Fruit fly (Drosophila melanogaster) whole organism, prepupa: ENCODE data around the gene CG18788.

Experiments
- CG10631 ChIP-seq: fragments of 200-800 bp; sonication (Bioruptor generic); optimal IDR thresholded peaks from 2 replicates; lab custom pipeline; 2016; ENCODE audit warnings: missing biosample characterization, missing genetic modification characterization
- CG10669 ChIP-seq: fragments of 200-800 bp; sonication (Bioruptor generic); optimal IDR thresholded peaks from 3 replicates; lab custom pipeline; 2018; ENCODE audit warnings: missing biosample characterization, mild to moderate bottlenecking, missing genetic modification characterization, moderate library complexity
- CG11294 ChIP-seq: fragments of 200-800 bp; sonication (Bioruptor generic); IDR thresholded peaks from 2 replicates; pipeline ENCODE4 v1.3.6; 2022; ENCODE audit warnings: missing biosample characterization, missing genetic modification characterization
- CG11902 ChIP-seq: fragments of 200-800 bp; sonication (Bioruptor generic); optimal IDR thresholded peaks from 3 replicates; lab custom pipeline; 2016; ENCODE audit warnings: missing biosample characterization, missing genetic modification characterization
- CG16779 ChIP-seq: fragments of 200-800 bp; sonication (Bioruptor generic); optimal IDR thresholded peaks from 3 replicates; lab custom pipeline; 2017; ENCODE audit warnings: missing biosample characterization, mild to moderate bottlenecking, missing genetic modification characterization
- CG3032 ChIP-seq: fragments of 200-800 bp; optimal IDR thresholded peaks from 2 replicates; lab custom pipeline; 2019; ENCODE audit warnings: missing biosample characterization, mild to moderate bottlenecking, missing genetic modification characterization, moderate library complexity
- CG31627 ChIP-seq: fragments of 200-800 bp; sonication (Bioruptor generic); optimal IDR thresholded peaks from 3 replicates; lab custom pipeline; 2016; ENCODE audit warnings: missing biosample characterization, missing genetic modification characterization
- CG32006 ChIP-seq: fragments of 200-800 bp; sonication (Bioruptor generic); optimal IDR thresholded peaks from 3 replicates; lab custom pipeline; 2017; ENCODE audit warnings: missing biosample characterization, mild to moderate bottlenecking, missing genetic modification characterization
- CG34406 ChIP-seq: fragments of 200-800 bp; sonication (Bioruptor generic); optimal IDR thresholded peaks from 3 replicates; lab custom pipeline; 2016; ENCODE audit warnings: missing biosample characterization, missing genetic modification characterization
- CG4318 ChIP-seq: fragments of 200-800 bp; sonication (Bioruptor generic); optimal IDR thresholded peaks from 3 replicates; lab custom pipeline; 2017; ENCODE audit warnings: missing biosample characterization, mild to moderate bottlenecking, missing genetic modification characterization
- CG6163 ChIP-seq: fragments of 200-800 bp; sonication (Bioruptor generic); IDR thresholded peaks from 3 replicates; pipeline ENCODE4 v1.3.6; 2022; ENCODE audit warnings: missing biosample characterization, missing genetic modification characterization
- CG6792 ChIP-seq: fragments of 200-800 bp; sonication (Bioruptor generic); optimal IDR thresholded peaks from 3 replicates; lab custom pipeline; 2016; ENCODE audit warnings: missing biosample characterization, missing genetic modification characterization
- CG6808 ChIP-seq: fragments of 200-800 bp; sonication (Bioruptor generic); optimal IDR thresholded peaks from 3 replicates; lab custom pipeline; 2017; ENCODE audit warnings: missing biosample characterization, missing genetic modification characterization, mild to moderate bottlenecking, moderate library complexity, missing genetic modification reagents
- CG7368 ChIP-seq: fragments of 200-800 bp; sonication (Bioruptor generic); optimal IDR thresholded peaks from 3 replicates; lab custom pipeline; 2016; ENCODE audit warnings: missing biosample characterization, missing genetic modification characterization
- CG8632 ChIP-seq: fragments of 200-800 bp; sonication (Bioruptor generic); optimal IDR thresholded peaks from 3 replicates; lab custom pipeline; 2016; ENCODE audit warnings: missing biosample characterization, missing genetic modification characterization
- CG9139 ChIP-seq: fragments of 200-800 bp; sonication (Bioruptor generic); optimal IDR thresholded peaks from 3 replicates; lab custom pipeline; 2017; ENCODE audit warnings: missing biosample characterization, mild to moderate bottlenecking, missing genetic modification characterization
- Eip75B ChIP-seq: fragments of 200-800 bp; sonication (Bioruptor generic); optimal IDR thresholded peaks from 3 replicates; lab custom pipeline; 2016; ENCODE audit warnings: missing biosample characterization, missing genetic modification characterization
- Eip78C ChIP-seq: fragments of 200-800 bp; sonication (Bioruptor generic); peaks from one replicate; lab custom pipeline; 2016; ENCODE audit warnings: missing biosample characterization, missing genetic modification characterization
- Ets21C ChIP-seq: fragments of 200-800 bp; sonication (Bioruptor generic); optimal IDR thresholded peaks from 3 replicates; lab custom pipeline; 2016; ENCODE audit warnings: missing biosample characterization, missing genetic modification characterization
- Gug ChIP-seq: fragments of 200-800 bp; sonication (Bioruptor generic); IDR thresholded peaks from 2 replicates; pipeline ENCODE4 v1.3.6; 2022; ENCODE audit warnings: missing biosample characterization, missing genetic modification characterization
- Hr39 ChIP-seq: fragments of 200-800 bp; sonication (Bioruptor generic); optimal IDR thresholded peaks from 2 replicates; lab custom pipeline; 2016; ENCODE audit warnings: missing biosample characterization, missing genetic modification characterization
- Lpt ChIP-seq: fragments of 200-800 bp; sonication (Bioruptor generic); optimal IDR thresholded peaks from 3 replicates; lab custom pipeline; 2016; ENCODE audit warnings: missing biosample characterization, missing genetic modification characterization
- Met ChIP-seq: fragments of 200-800 bp; sonication (Bioruptor generic); optimal IDR thresholded peaks from 3 replicates; lab custom pipeline; 2016; ENCODE audit warnings: missing biosample characterization, missing genetic modification characterization
- Smox ChIP-seq: fragments of 200-800 bp; sonication (Bioruptor generic); optimal IDR thresholded peaks from 3 replicates; lab custom pipeline; 2016; ENCODE audit warnings: missing biosample characterization, missing genetic modification characterization
- Sox102F ChIP-seq: fragments of 200-800 bp; sonication (Bioruptor generic); optimal IDR thresholded peaks from 2 replicates; lab custom pipeline; 2016; ENCODE audit warnings: missing biosample characterization, mild to moderate bottlenecking, missing genetic modification characterization
- Sox14 ChIP-seq: fragments of 200-800 bp; sonication (Bioruptor generic); optimal IDR thresholded peaks from 3 replicates; lab custom pipeline; 2016; ENCODE audit warnings: missing biosample characterization, missing genetic modification characterization
- Sox15 ChIP-seq: fragments of 200-800 bp; sonication (Bioruptor generic); optimal IDR thresholded peaks from 3 replicates; lab custom pipeline; 2016; ENCODE audit warnings: missing biosample characterization, missing genetic modification characterization
- achi ChIP-seq: fragments of 200-800 bp; sonication (Bioruptor generic); optimal IDR thresholded peaks from 3 replicates; lab custom pipeline; 2016; ENCODE audit warnings: missing biosample characterization, missing genetic modification characterization
- cyc ChIP-seq: fragments of 200-800 bp; sonication (Bioruptor generic); optimal IDR thresholded peaks from 3 replicates; lab custom pipeline; 2016; ENCODE audit warnings: missing biosample characterization, missing genetic modification characterization
- dac ChIP-seq: fragments of 200-800 bp; sonication (Bioruptor generic); optimal IDR thresholded peaks from 2 replicates; lab custom pipeline; 2017; ENCODE audit warnings: missing biosample characterization, mild to moderate bottlenecking, missing genetic modification characterization
- dsx ChIP-seq: fragments of 200-800 bp; optimal IDR thresholded peaks from 3 replicates; lab custom pipeline; 2019; ENCODE audit warnings: missing biosample characterization, mild to moderate bottlenecking, missing genetic modification characterization, moderate library complexity; ENCODE audit not compliant: poor library complexity, severe bottlenecking
- eg ChIP-seq: fragments of 200-800 bp; sonication (Bioruptor generic); IDR thresholded peaks from 3 replicates; pipeline ENCODE4 v1.3.6; 2022; ENCODE audit warnings: missing biosample characterization, missing genetic modification characterization
- fd59A ChIP-seq: fragments of 200-800 bp; sonication (Bioruptor generic); optimal IDR thresholded peaks from 2 replicates; lab custom pipeline; 2017; ENCODE audit warnings: missing biosample characterization, mild to moderate bottlenecking, missing genetic modification characterization, missing genetic modification reagents
- fd85E ChIP-seq: fragments of 200-800 bp; sonication (Bioruptor generic); optimal IDR thresholded peaks from 3 replicates; lab custom pipeline; 2016; ENCODE audit warnings: missing biosample characterization, missing genetic modification characterization
- fkh ChIP-seq: fragments of 200-800 bp; sonication (Bioruptor generic); optimal IDR thresholded peaks from 3 replicates; lab custom pipeline; 2017; ENCODE audit warnings: missing biosample characterization, mild to moderate bottlenecking, missing genetic modification characterization, moderate library complexity
- lz ChIP-seq: fragments of 200-800 bp; sonication (Bioruptor generic); optimal IDR thresholded peaks from 3 replicates; lab custom pipeline; 2016; ENCODE audit warnings: missing biosample characterization, missing genetic modification characterization
- net ChIP-seq: fragments of 200-800 bp; sonication (Bioruptor generic); optimal IDR thresholded peaks from 3 replicates; lab custom pipeline; 2016; ENCODE audit warnings: missing biosample characterization, missing genetic modification characterization
- pdm3 ChIP-seq: fragments of 200-800 bp; sonication (Bioruptor generic); optimal IDR thresholded peaks from 3 replicates; lab custom pipeline; 2016; ENCODE audit warnings: missing biosample characterization, missing genetic modification characterization
- salr ChIP-seq, 2 experiments: fragments of 200-800 bp; sonication (Bioruptor generic); optimal IDR thresholded peaks; 3 replicates each; lab custom pipeline; 2016 to 2018; ENCODE audit warnings: missing biosample characterization in 2 of 2, missing genetic modification characterization in 2 of 2, mild to moderate bottlenecking in 1 of 2
- spab ChIP-seq: fragments of 200-800 bp; sonication (Bioruptor generic); optimal IDR thresholded peaks from 2 replicates; lab custom pipeline; 2017; ENCODE audit warnings: missing biosample characterization, mild to moderate bottlenecking, missing genetic modification characterization, missing genetic modification reagents
- ss ChIP-seq, 2 experiments: fragments of 200-800 bp; sonication (Bioruptor generic); optimal IDR thresholded peaks; 2 replicates in 1 of 2; 3 replicates in 1 of 2; lab custom pipeline; 2017 to 2018; ENCODE audit warnings: mild to moderate bottlenecking in 2 of 2, missing biosample characterization in 2 of 2, missing genetic modification characterization in 2 of 2, moderate library complexity in 1 of 2
- topi ChIP-seq: fragments of 200-800 bp; sonication (Bioruptor generic); optimal IDR thresholded peaks from 3 replicates; lab custom pipeline; 2016; ENCODE audit warnings: missing biosample characterization, missing genetic modification characterization
- vri ChIP-seq: fragments of 200-800 bp; sonication (Bioruptor generic); optimal IDR thresholded peaks from 3 replicates; lab custom pipeline; 2016; ENCODE audit warnings: missing biosample characterization, mild to moderate bottlenecking, missing genetic modification characterization

The CG18788 gene

DNA sequence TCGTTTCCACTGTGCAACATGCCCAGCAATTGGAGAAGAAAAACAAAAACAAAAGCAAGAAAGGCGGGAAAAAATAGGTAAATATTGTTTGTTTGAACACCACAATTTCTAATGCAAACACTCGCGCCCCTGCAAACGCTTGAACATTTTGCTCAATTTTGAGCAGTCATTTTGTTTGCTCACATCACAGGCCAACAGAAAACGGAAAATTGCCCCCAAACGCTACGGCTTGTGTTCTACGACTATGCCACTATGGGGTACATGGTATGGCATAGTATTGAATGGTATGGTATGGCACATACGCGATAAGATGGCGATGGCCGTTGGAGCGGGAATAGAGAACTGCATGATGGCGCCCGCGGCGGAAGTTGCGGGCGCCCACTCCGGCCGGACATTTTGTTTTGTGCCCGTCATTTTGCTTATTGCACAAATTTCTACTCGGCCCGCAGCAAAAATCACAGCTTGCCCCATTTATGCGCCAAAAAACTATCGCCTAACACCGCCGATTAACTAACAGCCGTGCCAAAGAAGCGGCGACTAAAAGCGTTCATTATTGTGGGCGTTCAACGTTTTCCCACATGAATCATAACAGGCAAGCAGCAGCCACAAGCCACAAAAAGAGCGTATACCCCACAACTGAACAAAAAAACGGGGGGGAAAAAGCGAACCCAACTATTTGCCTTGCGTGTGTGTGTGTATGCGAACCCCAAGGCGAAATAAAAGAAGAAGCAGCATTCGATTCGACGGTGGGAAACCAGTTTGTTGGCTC is 29.6 kb upstream of the CG18788 start (continued):
- TF ChIP-seq salr (GFP tag; optimal IDR thresholded peaks at IDR 0.05; lab: Kevin White, UChicago), result peak; percentile 4 to 11
- TF ChIP-seq fd59A, result peak; percentile 38
- TF ChIP-seq eg (GFP tag; lab: Robert Waterston, UW), result no peak
- no peak for TF ChIP-seq CG34406 (GFP tag; lab: Kevin White, UChicago)
- TF ChIP-seq CG16779 (tag; lab: Kevin White, UChicago), result no peak
- no peak for TF ChIP-seq CG4318 (GFP tag; lab: Kevin White, UChicago)
- no peak for TF ChIP-seq Sox102F (GFP tag; lab: Kevin White, UChicago)
- TF ChIP-seq spab (GFP tag; lab: Kevin White, UChicago), result no peak
- TF ChIP-seq fkh (GFP tag; lab: Kevin White, UChicago), result peak; percentile 99
- TF ChIP-seq CG6808 (GFP tag; lab: Kevin White, UChicago), result peak; percentile 32
- TF ChIP-seq CG32006 (GFP tag; lab: Kevin White, UChicago), result peak; percentile 13
- TF ChIP-seq cyc, result no peak
- TF ChIP-seq CG11294 (GFP tag; lab: Robert Waterston, UW), result no peak
- TF ChIP-seq CG6163, result no peak
- TF ChIP-seq CG10669 (GFP tag; lab: Kevin White, UChicago), result peak; percentile 9
- TF ChIP-seq CG6792 (GFP tag; lab: Kevin White, UChicago), result peak; percentile 17
- peak; percentile 15 for TF ChIP-seq Eip75B (GFP tag; lab: Kevin White, UChicago)
- TF ChIP-seq CG11902 (GFP tag; lab: Kevin White, UChicago), result no peak
- TF ChIP-seq lz, result no peak
- no peak for TF ChIP-seq achi (GFP tag; lab: Kevin White, UChicago)
- TF ChIP-seq dac (GFP tag; lab: Kevin White, UChicago), result no peak
- no peak for TF ChIP-seq CG8632 (GFP tag; lab: Kevin White, UChicago)
- TF ChIP-seq Eip78C (GFP tag; lab: Kevin White, UChicago), result peak; percentile 30
- peak; percentile 22 for TF ChIP-seq pdm3 (GFP tag; lab: Kevin White, UChicago)
- no peak for TF ChIP-seq Sox14
- peak; percentile 18 for TF ChIP-seq net (GFP tag; lab: Kevin White, UChicago)
- TF ChIP-seq Gug, result no peak
- peak; percentile 1 for TF ChIP-seq Lpt (GFP tag; lab: Kevin White, UChicago)
- TF ChIP-seq CG7368 (GFP tag; lab: Kevin White, UChicago), result no peak
- TF ChIP-seq CG3032 (tag; lab: Kevin White, UChicago), result no peak
- no peak for TF ChIP-seq CG31627 (GFP tag; lab: Kevin White, UChicago)

- TF ChIP-seq CG10669 (GFP tag; lab: Kevin White, UChicago) (no peak), CG9139 (GFP tag; lab: Kevin White, UChicago) (no peak), spab (GFP tag; lab: Kevin White, UChicago) (no peak), dac (GFP tag; lab: Kevin White, UChicago) (no peak), Ets21C (no peak), fd59A (no peak), lz (no peak), achi (GFP tag; lab: Kevin White, UChicago) (no peak), dsx (peak; percentile 80), Sox102F (GFP tag; lab: Kevin White, UChicago) (no peak), fd85E (GFP tag; lab: Kevin White, UChicago) (no peak), pdm3 (GFP tag; lab: Kevin White, UChicago) (no peak), ss (GFP tag; optimal IDR thresholded peaks at IDR 0.05; lab: Kevin White, UChicago) (no peak), eg (GFP tag; lab: Robert Waterston, UW) (no peak), vri (no peak), Sox14 (no peak), CG6792 (GFP tag; lab: Kevin White, UChicago) (no peak), CG3032 (tag; lab: Kevin White, UChicago) (no peak), CG8632 (GFP tag; lab: Kevin White, UChicago) (no peak), CG4318 (GFP tag; lab: Kevin White, UChicago) (no peak), CG32006 (GFP tag; lab: Kevin White, UChicago) (no peak), Sox15 (GFP tag; lab: Kevin White, UChicago) (no peak), Met (no peak), salr (GFP tag; optimal IDR thresholded peaks at IDR 0.05; lab: Kevin White, UChicago) (no peak), Hr39 (GFP tag; lab: Kevin White, UChicago) (no peak), CG10631 (GFP tag; lab: Kevin White, UChicago) (no peak), Lpt (GFP tag; lab: Kevin White, UChicago) (no peak), fkh (GFP tag; lab: Kevin White, UChicago) (no peak), CG6808 (GFP tag; lab: Kevin White, UChicago) (no peak), topi (no peak), CG34406 (GFP tag; lab: Kevin White, UChicago) (no peak), Smox (GFP tag; lab: Kevin White, UChicago) (no peak)
Measured at dm6 chr2L:12005436-12006396, 28.3 kb upstream of the CG18788 start.
